Worm (Caenorhabditis elegans) whole organism, L1 larva: ENCODE measurements around the gene fbxb-7.

Experiments used
- ama-1 ChIP-seq: fragments of 150-350 bp; optimal IDR thresholded peaks from 2 replicates; lab custom pipeline; 2014
- efl-1 ChIP-seq, 4 experiments: fragments of 150-350 bp; optimal IDR thresholded peaks in 3 of 4; peaks in 1 of 4; 1 replicate in 1 of 4; 2 replicates in 3 of 4; lab custom pipeline; 2014; ENCODE audit warnings: missing biosample characterization in 2 of 4, missing genetic modification characterization in 2 of 4, missing genetic modification reagents in 2 of 4
- elt-2 ChIP-seq: sonication (generic microtip); optimal IDR thresholded peaks from 2 replicates; lab custom pipeline; 2016; ENCODE audit warnings: missing genetic modification characterization, mild to moderate bottlenecking, inconsistent platforms, missing compliant biosample characterization, missing genetic modification reagents
- unc-62 ChIP-seq: fragments of 150-350 bp; optimal IDR thresholded peaks from 2 replicates; lab custom pipeline; 2014; ENCODE audit warnings: missing biosample characterization, missing genetic modification reagents, missing genetic modification characterization
- unc-86 ChIP-seq: sonication (generic microtip); optimal IDR thresholded peaks from 2 replicates; lab custom pipeline; 2016; ENCODE audit warnings: missing genetic modification characterization, missing compliant biosample characterization

DNA sequence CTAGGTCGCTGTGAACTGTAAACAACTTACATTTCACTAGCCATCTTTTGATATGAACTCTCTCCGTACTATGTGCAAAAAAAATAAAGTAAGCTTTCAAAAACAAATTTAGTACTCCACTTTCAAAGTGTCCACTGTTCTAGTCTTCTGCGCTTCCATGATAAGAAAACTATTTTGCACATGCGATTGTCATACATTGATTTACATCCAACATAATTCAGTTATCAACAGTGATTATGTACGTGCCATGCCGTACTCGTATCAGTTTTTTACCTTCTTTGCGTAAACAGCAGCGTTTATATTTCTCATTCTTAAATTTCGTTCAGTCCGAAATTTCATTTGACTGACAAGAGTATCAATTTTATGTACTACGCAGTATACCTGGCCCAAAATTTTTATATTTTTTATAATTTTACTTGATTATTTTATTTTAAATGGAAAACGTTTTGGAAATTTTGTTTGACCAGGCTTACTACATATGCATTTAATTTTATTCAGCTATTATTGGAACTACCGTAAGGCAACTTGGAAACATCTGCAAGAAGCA, 24.3 kb upstream of the fbxb-7 start, which contains the start of the genes fbxa-134 and F47H4.2:
- TF ChIP-seq efl-1 (optimal IDR thresholded peaks at IDR 0.05; lab: Kevin White, UChicago) (no peak), efl-1 (GFP tag; optimal IDR thresholded peaks at IDR 0.05 in 1 of 2; lab: Kevin White, UChicago) (no peak), elt-2 (tag; lab: Kevin White, UChicago) (peak; percentile 78), ama-1 (lab: Kevin White, UChicago) (no peak), unc-62 (GFP tag; lab: Kevin White, UChicago) (no peak), unc-86 (tag; lab: Kevin White, UChicago) (no peak)
